Fruit fly (Drosophila melanogaster) ovary, adult (tissue): ENCODE results near the gene dsd.

Experiments
- CG17801 ChIP-seq: fragments of 200-800 bp; optimal IDR thresholded peaks from 2 replicates; lab custom pipeline; 2019; ENCODE audit warnings: missing biosample characterization, mild to moderate bottlenecking, missing genetic modification characterization, moderate library complexity; ENCODE audit not compliant: partially characterized antibody

dsd gene

DNA sequence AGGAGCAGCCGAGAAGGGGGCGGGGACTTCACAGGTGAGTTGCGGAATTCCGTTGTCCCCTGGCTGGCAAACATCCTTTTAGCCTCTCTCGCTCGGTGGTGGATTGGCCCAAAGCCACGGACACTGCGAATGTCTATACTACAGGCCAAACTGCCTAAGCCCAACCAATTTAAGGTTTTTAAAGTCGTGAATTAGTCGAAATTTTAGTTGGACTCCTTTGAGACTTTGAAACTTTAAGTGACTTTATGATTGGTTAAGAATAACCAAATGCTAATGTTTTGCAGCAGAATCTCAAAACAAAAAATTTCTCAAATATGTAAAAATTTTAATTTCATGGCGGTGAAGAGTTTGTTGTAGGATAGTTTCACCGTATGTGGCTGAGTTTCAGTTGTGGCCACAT lies 1.3 kb upstream of the dsd start:
- no peak for TF ChIP-seq CG17801 (GFP tag; lab: Kevin White, UChicago)

DNA sequence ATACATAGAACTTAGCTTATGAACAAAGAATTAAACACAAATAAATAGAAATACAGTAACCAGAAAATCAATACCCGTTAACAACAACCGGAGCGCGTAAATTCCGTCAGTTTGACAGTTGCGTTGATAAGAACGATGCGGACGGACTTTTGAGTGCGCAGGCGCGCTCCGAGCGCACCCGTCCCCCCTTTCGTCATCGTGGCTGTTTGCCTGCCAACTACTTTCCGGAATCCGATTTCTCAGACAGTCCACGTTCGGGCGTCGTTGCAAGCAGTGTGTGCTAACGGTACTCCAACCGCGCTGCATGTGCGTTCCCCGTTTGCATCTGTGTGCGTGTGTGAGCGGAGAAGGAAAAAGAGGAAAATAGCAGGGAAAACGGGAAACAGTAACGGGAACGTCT lies 804 bp upstream of the dsd start:
- TF ChIP-seq CG17801 (GFP tag; lab: Kevin White, UChicago) = no peak

DNA sequence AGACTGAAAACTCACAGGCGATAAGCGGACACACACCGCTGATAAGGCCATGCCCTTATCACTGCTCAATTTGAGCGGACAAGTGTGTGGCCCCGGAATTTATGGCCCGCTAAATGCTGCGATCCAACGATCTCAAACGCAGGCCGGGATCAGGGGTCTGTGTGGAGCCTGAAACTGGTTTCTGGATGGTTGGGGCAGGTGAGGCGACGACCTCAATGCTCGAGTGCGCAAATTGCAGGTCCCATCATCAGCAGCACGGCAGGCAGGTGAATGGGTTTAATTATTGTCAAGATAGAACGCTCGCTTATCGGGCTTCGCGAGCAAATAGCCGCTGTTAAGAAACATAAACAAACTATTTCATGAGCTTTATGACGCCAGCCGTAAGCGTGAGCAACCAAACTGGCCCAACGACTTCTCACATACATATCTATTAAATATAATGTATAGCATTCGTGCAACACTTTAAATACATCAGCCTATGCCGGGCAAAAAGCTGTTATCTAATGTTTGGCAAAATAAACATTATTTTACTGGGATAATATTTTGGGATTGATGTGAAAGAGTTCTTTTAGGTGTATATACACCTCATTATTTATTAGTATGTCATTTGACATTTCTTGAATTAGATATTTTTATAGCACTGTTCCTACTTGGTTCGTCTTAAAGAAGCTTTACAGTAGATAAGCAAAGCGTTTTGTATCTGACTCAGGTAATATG lies 1.5 kb downstream of the dsd start:
- peak; percentile 5 for TF ChIP-seq CG17801 (GFP tag; lab: Kevin White, UChicago)

dm6 chr3R:27604636-27605443 lies 2.4 kb downstream of the dsd start:
- no peak for TF ChIP-seq CG17801 (GFP tag; lab: Kevin White, UChicago)

DNA sequence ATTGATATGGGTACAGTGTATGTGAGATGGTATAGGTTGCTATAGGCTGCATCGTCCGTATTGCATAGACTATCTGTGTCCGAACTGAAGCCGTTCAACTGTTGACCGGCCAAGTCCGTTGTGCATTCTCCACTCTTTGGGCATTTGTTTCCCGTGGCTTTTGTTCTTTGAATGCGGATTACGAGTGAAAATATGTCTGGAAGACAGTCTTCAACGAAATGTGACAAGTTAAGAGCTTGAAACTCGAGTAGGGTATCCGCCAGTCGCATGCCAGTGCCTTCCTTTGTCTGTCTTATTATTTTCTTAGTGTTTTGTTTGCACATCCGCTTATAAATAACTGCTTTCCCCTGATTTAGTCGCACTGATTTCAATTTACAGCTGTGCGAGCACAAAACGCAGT lies 3.5 kb downstream of the dsd start:
- no peak for TF ChIP-seq CG17801 (GFP tag; lab: Kevin White, UChicago)

dm6 chr3R:27597258-27597657 lies 9.9 kb downstream of the dsd start:
- no peak for TF ChIP-seq CG17801 (GFP tag; lab: Kevin White, UChicago)

- no peak for TF ChIP-seq CG17801 (GFP tag; lab: Kevin White, UChicago)
Measured at dm6 chr3R:27595979-27596378, 11.2 kb downstream of the dsd start, which contains the start of gene CG5639. TSS of gene CG5639 (minus strand) at chr3R:27596130.

- no peak for TF ChIP-seq CG17801 (GFP tag; lab: Kevin White, UChicago)
Measured at dm6 chr3R:27593580-27594187, 13.5 kb downstream of the dsd start.

- no peak for TF ChIP-seq CG17801 (GFP tag; lab: Kevin White, UChicago)
Measured at dm6 chr3R:27593174-27593573, 14.0 kb downstream of the dsd start.

DNA sequence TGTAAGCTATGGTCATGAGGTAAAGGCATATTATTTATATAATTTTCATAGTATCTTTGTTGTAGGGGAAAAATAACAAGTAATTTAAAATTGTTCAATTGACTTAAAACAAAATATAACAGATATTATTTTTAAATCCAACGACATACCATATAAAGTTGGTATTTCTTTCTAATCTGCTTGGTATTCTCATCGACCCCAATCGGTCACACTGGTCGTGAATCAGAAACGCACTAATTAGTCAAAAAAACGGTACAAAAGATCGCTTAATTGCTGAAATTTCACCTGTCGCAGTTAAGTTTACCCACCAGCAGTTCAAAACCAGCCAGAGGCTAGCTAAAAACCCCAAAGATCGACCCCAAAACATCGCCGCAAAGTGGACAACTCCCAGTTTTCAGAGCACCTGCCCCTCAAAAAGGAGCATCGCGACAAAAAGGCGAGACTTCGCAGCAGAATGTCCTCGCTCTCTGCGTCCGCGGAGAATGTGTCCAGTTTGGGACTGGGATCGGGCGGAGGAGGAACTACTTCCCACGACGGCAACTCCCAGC lies 24.5 kb downstream of the dsd start, which contains the start of gene pins:
pins (plus strand) TSS at position 207 of the 548 bp plus-strand sequence.
- no peak for TF ChIP-seq CG17801 (GFP tag; lab: Kevin White, UChicago)

dm6 chr3R:27581890-27582487 lies 25.2 kb downstream of the dsd start, which contains the start of gene wdb:
TSS of gene wdb (minus strand) at chr3R:27582241.
- TF ChIP-seq CG17801 (GFP tag; lab: Kevin White, UChicago) = no peak

dm6 chr3R:27581263-27581868 lies 25.8 kb downstream of the dsd start:
- TF ChIP-seq CG17801 (GFP tag; lab: Kevin White, UChicago) = peak; percentile 66

DNA sequence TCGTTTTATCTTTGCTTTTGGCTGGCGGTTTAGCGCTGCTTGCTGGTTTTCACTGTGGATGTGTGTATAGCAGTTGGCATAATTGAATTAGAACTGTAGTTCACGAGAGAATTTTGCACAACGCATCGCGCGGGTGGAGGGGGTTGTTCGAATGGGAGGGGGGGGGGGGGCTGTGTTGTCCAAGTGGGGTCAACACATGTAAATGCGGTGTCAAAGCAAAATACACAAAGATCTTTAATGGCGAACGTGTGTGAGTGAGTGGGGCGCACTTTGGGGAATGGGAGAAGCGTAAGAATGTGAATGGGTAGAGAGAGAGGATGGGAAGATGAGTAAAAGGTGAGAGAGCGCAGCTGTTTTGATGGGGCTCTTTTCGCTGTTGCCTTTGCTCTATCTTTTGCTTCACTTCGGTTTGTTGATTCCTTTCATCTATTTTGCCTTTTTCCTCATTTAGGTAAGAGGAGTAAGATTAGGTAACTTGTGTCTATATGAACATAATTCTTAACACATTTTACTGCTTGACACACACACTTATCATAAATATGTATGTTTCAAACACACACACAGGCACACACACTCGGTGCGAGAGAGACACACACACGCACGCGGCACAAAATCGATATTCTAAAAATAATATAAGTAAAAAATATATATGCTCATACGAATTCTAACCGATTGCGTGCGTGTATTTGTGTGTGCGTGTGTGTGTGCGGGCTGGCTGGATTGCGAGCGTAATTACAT lies 26.8 kb downstream of the dsd start:
- no peak for TF ChIP-seq CG17801 (GFP tag; lab: Kevin White, UChicago)

DNA sequence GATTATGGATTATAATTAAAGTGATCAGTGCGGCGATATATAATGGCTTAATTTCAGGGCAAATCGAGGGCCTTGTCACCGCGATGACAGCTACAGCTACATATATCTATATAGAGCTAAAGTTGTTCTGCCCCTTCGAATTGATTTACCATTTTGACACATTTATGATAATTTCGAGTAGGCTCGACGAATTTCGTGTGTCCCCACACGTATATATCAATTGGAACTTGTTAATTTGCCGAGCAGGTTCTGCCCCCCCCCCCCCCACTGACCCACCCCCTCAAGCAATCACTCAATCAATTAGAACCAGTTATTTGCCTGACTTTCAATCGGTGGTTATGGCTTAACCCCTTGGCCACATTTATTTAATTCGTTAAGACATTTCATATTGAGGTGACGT lies 27.8 kb downstream of the dsd start:
- no peak for TF ChIP-seq CG17801 (GFP tag; lab: Kevin White, UChicago)
